Fruit fly (Drosophila melanogaster): Measurements from ENCODE around the gene Rca1.

The Rca1 gene

dm6 chr2L:6821631-6822030 lies 30.5 kb upstream of the Rca1 start, which contains the start of gene sens-2 (continued):
- no peak for TF ChIP-seq Bdp1 (GFP tag; optimal IDR thresholded peaks at IDR 0.05)
- no peak for TF ChIP-seq CG7963 (GFP tag; IDR thresholded peaks at IDR 0.05; ENCODE audit: partially characterized antibody)
- no peak for TF ChIP-seq CG9437 (GFP tag; optimal IDR thresholded peaks at IDR 0.05)
- no peak for TF ChIP-seq ab (GFP tag; optimal IDR thresholded peaks at IDR 0.05)
- TF ChIP-seq CG18764 (GFP tag; optimal IDR thresholded peaks at IDR 0.05): no peak
- TF ChIP-seq Ptx1 (GFP tag; IDR thresholded peaks at IDR 0.05): no peak
- no peak for TF ChIP-seq lola (GFP tag; optimal IDR thresholded peaks at IDR 0.05)
- no peak for TF ChIP-seq CG11085 (GFP tag; IDR thresholded peaks at IDR 0.05)
- TF ChIP-seq CG4424 (GFP tag; optimal IDR thresholded peaks at IDR 0.05): no peak
- no peak for TF ChIP-seq Doc3 (GFP tag; IDR thresholded peaks at IDR 0.05; ENCODE audit: partially characterized antibody)
- no peak for TF ChIP-seq MTF-1 (GFP tag; optimal IDR thresholded peaks at IDR 0.05; ENCODE audit: borderline replicate concordance)
- TF ChIP-seq E2f1 (GFP tag; IDR thresholded peaks at IDR 0.05): no peak
- no peak for TF ChIP-seq CG10366 (GFP tag; IDR thresholded peaks at IDR 0.05)
- TF ChIP-seq cato (GFP tag; optimal IDR thresholded peaks at IDR 0.05; ENCODE audit: borderline replicate concordance): no peak
- TF ChIP-seq tll (GFP tag; optimal IDR thresholded peaks at IDR 0.05): no peak
- TF ChIP-seq Hr51 (GFP tag; optimal IDR thresholded peaks at IDR 0.05): no peak
- TF ChIP-seq gcm (GFP tag; optimal IDR thresholded peaks at IDR 0.05): peak; percentile 17
- TF ChIP-seq HLHmδ (GFP tag; optimal IDR thresholded peaks at IDR 0.05): peak; percentile 83
- no peak for TF ChIP-seq CG14441 (GFP tag; IDR thresholded peaks at IDR 0.05)
- no peak for TF ChIP-seq Hr78 (GFP tag; optimal IDR thresholded peaks at IDR 0.05)
- no peak for TF ChIP-seq Usf (GFP tag; optimal IDR thresholded peaks at IDR 0.05)
- peak; percentile 65 for TF ChIP-seq CG4360 (GFP tag; IDR thresholded peaks at IDR 0.05)
- TF ChIP-seq otp (GFP tag; IDR thresholded peaks at IDR 0.05): no peak
- no peak for TF ChIP-seq CHES-1-like (GFP tag; optimal IDR thresholded peaks at IDR 0.05)
- TF ChIP-seq twi (tag; optimal IDR thresholded peaks at IDR 0.05): no peak
- no peak for TF ChIP-seq tna (GFP tag; IDR thresholded peaks at IDR 0.05; ENCODE audit: partially characterized antibody)
- TF ChIP-seq sqz (GFP tag; optimal IDR thresholded peaks at IDR 0.05): no peak
- TF ChIP-seq CG1233 (GFP tag; optimal IDR thresholded peaks at IDR 0.05): no peak
- no peak for TF ChIP-seq bab2 (GFP tag; optimal IDR thresholded peaks at IDR 0.05)
- TF ChIP-seq Ssrp (tag; optimal IDR thresholded peaks at IDR 0.05): no peak
- no peak for TF ChIP-seq CG15696 (tag; optimal IDR thresholded peaks at IDR 0.05)
- TF ChIP-seq tx (GFP tag; optimal IDR thresholded peaks at IDR 0.05): no peak
- peak; percentile 88 for TF ChIP-seq Neu2 (GFP tag; optimal IDR thresholded peaks at IDR 0.05; ENCODE audit: borderline replicate concordance)
- TF ChIP-seq fd64A (GFP tag; optimal IDR thresholded peaks at IDR 0.05): no peak
- TF ChIP-seq pfk (GFP tag; optimal IDR thresholded peaks at IDR 0.05): peak; percentile 99
- TF ChIP-seq CG6254 (GFP tag; optimal IDR thresholded peaks at IDR 0.05): no peak
- no peak for TF ChIP-seq lmd (GFP tag; IDR thresholded peaks at IDR 0.05)
- no peak for TF ChIP-seq CG7786 (GFP tag; optimal IDR thresholded peaks at IDR 0.05)
- no peak for TF ChIP-seq CG15269 (tag; optimal IDR thresholded peaks at IDR 0.05)
- no peak for TF ChIP-seq Dref (GFP tag; IDR thresholded peaks at IDR 0.05)
- peak; percentile 99 for TF ChIP-seq Nf-YB (GFP tag; optimal IDR thresholded peaks at IDR 0.05)
- TF ChIP-seq slou (GFP tag; optimal IDR thresholded peaks at IDR 0.05): no peak
- peak; percentile 29 for TF ChIP-seq zen (tag; optimal IDR thresholded peaks at IDR 0.05)
- no peak for TF ChIP-seq da (GFP tag; optimal IDR thresholded peaks at IDR 0.05)
- TF ChIP-seq sens-2 (GFP tag; IDR thresholded peaks at IDR 0.05): peak; percentile 96
- peak; percentile 70 for TF ChIP-seq Deaf1 (tag; optimal IDR thresholded peaks at IDR 0.05)
- peak; percentile 77; the same call in 1 of the 2 replicates for TF ChIP-seq aop (GFP tag; IDR thresholded peaks at IDR 0.05)
- TF ChIP-seq CG1647 (GFP tag; optimal IDR thresholded peaks at IDR 0.05): no peak
- TF ChIP-seq h (optimal IDR thresholded peaks at IDR 0.05): no peak
- TF ChIP-seq Xbp1 (GFP tag; optimal IDR thresholded peaks at IDR 0.05): no peak
- no peak for TF ChIP-seq p53 (GFP tag; optimal IDR thresholded peaks at IDR 0.05)

All from whole organism, embryonic.